Fruit fly (Drosophila melanogaster): ENCODE results near the gene CG15365.

Gene CG15365

DNA sequence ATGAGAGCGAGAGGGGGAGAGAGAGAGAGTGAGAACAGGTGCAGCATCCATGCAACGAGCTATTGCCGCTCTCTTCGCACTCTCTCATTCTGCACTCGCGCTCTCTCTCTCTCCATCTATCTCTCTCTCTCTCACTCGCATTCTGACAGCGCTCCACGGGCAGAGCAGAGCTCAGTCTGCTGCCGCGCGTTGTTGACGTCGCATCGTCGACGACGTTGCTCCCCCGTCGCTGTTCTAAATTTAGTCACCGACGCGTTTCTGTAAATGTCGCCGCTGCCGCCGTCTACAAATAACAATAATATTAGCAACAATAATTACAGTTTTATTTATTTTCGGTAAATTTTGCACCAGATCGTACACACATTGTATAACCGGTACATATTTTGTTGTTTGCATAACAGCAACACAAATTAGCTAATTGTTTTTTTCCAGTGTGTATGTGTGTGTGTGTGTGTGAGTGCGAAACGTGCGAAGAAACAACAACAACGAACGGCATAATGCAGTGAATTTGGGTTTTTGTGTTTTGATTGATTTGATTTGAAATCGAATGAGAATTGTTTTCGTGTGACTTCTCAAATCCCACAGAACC lies 25.2 kb downstream of the CG15365 start:
- no peak for TF ChIP-seq CG8159 (tag; optimal IDR thresholded peaks at IDR 0.05)
- TF ChIP-seq CG9948 (tag; optimal IDR thresholded peaks at IDR 0.05), result no peak
- TF ChIP-seq Pif1A (GFP tag; optimal IDR thresholded peaks at IDR 0.05), result peak; percentile 33
- TF ChIP-seq CG13204 (GFP tag; optimal IDR thresholded peaks at IDR 0.05), result peak; percentile 96
- peak; percentile 37 for TF ChIP-seq EcR (GFP tag; optimal IDR thresholded peaks at IDR 0.05)
- no peak; the same call in none of the 2 replicates for TF ChIP-seq CG32121 (GFP tag; IDR thresholded peaks at IDR 0.05)
- TF ChIP-seq rn (GFP tag; IDR thresholded peaks at IDR 0.05), result no peak
- peak; percentile 23; the same call in 1 of the 2 replicates for TF ChIP-seq CG12605 (GFP tag; IDR thresholded peaks at IDR 0.05)
- peak; percentile 38 for TF ChIP-seq CG8301 (tag; optimal IDR thresholded peaks at IDR 0.05)
- no peak for TF ChIP-seq Snoo (tag; optimal IDR thresholded peaks at IDR 0.05)
- TF ChIP-seq fd96Ca (GFP tag; IDR thresholded peaks at IDR 0.05), result peak; percentile 15; the same call in 1 of the 3 replicates
- TF ChIP-seq CG4496 (GFP tag; IDR thresholded peaks at IDR 0.05), result peak; percentile 53; the same call in 1 of the 3 replicates
- TF ChIP-seq gl (tag; optimal IDR thresholded peaks at IDR 0.05), result no peak
- TF ChIP-seq CG15710 (tag; optimal IDR thresholded peaks at IDR 0.05), result peak; percentile 0
- TF ChIP-seq Ets98B (GFP tag; IDR thresholded peaks at IDR 0.05), result peak; percentile 30; the same call in 1 of the 2 replicates
- TF ChIP-seq Pif1B (GFP tag; optimal IDR thresholded peaks at IDR 0.05), result no peak
- peak; percentile 8 for TF ChIP-seq CG17806 (tag; optimal IDR thresholded peaks at IDR 0.05)
- no peak for TF ChIP-seq D1 (tag; optimal IDR thresholded peaks at IDR 0.05)
- TF ChIP-seq CG10348 (GFP tag; IDR thresholded peaks at IDR 0.05), result no peak
- TF ChIP-seq CG14655 (GFP tag; optimal IDR thresholded peaks at IDR 0.05), result peak; percentile 32
- peak; percentile 11 for TF ChIP-seq CG34367 (tag; optimal IDR thresholded peaks at IDR 0.05)

DNA sequence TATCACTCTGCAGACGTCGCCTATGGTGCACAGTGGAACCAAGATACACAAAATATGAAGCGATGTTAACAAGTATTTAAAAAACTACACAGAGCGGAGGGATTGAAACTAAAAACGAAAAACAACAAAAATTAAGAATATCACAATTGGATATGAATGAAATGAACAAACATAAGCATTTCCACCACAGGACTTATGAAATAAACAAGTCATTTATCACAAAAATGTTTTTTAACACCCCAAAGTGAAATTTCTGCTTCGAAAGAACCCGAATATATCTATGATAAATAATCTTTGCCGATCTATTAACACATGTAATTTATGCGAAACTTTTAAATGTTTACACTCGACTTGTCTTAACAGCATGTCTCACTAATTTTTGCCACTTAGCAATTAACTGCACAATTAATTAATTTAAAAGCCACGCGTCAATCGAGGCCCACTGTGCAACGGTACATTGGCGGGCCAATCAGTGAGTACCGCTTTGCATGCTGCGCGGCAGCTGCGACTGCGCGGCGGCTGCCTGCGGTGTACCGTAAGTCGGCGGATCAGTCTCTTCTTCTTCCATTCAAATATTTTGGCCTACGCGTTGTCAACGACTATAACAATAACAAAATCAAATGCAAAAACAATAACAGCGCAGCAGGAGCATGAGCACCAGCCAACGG lies 25.9 kb downstream of the CG15365 start:
- no peak for TF ChIP-seq CG34367 (tag; optimal IDR thresholded peaks at IDR 0.05)
- TF ChIP-seq CG9948 (tag; optimal IDR thresholded peaks at IDR 0.05), result peak; percentile 10
- no peak for TF ChIP-seq CG17806 (tag; optimal IDR thresholded peaks at IDR 0.05)
- TF ChIP-seq CG15710 (tag; optimal IDR thresholded peaks at IDR 0.05), result peak; percentile 35
- TF ChIP-seq CG32121 (GFP tag; IDR thresholded peaks at IDR 0.05), result peak; percentile 47
- peak; percentile 49; the same call in 2 of the 3 replicates for TF ChIP-seq CG4496 (GFP tag; IDR thresholded peaks at IDR 0.05)
- TF ChIP-seq CG14655 (GFP tag; optimal IDR thresholded peaks at IDR 0.05), result peak; percentile 79
- TF ChIP-seq CG13204 (GFP tag; optimal IDR thresholded peaks at IDR 0.05), result no peak
- no peak for TF ChIP-seq D1 (tag; optimal IDR thresholded peaks at IDR 0.05)
- peak; percentile 38 for TF ChIP-seq CG8159 (tag; optimal IDR thresholded peaks at IDR 0.05)
- TF ChIP-seq CG8301 (tag; optimal IDR thresholded peaks at IDR 0.05), result peak; percentile 60
- TF ChIP-seq Snoo (tag; optimal IDR thresholded peaks at IDR 0.05), result no peak
- TF ChIP-seq fd96Ca (GFP tag; IDR thresholded peaks at IDR 0.05), result no peak
- TF ChIP-seq CG12605 (GFP tag; IDR thresholded peaks at IDR 0.05), result no peak
- no peak; the same call in 1 of the 2 replicates for TF ChIP-seq Ets98B (GFP tag; IDR thresholded peaks at IDR 0.05)
- no peak for TF ChIP-seq gl (tag; optimal IDR thresholded peaks at IDR 0.05)
- TF ChIP-seq Pif1A (GFP tag; optimal IDR thresholded peaks at IDR 0.05), result peak; percentile 34
- TF ChIP-seq EcR (GFP tag; optimal IDR thresholded peaks at IDR 0.05), result no peak
- TF ChIP-seq CG10348 (GFP tag; IDR thresholded peaks at IDR 0.05), result no peak
- no peak for TF ChIP-seq rn (GFP tag; IDR thresholded peaks at IDR 0.05)
- TF ChIP-seq Pif1B (GFP tag; optimal IDR thresholded peaks at IDR 0.05), result peak; percentile 54

DNA sequence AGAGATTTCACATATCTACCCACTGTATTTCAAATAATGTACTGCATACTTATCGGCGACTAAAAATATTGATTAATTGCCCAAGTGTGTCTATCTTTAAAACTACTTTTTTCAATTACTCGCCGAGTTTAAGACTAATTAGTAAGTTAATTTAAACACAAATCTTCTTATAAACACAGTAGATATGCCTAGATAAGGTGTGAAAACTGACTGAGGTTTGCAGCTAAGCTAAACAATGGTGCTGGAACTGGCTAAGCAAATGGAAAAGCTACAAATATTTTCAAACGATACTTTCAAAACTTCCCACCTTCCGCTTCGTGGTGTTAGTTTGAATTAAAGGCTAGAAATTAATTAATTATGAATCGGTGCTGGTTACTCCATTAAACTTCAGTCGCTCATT lies 26.9 kb downstream of the CG15365 start:
- no peak for TF ChIP-seq CG10348 (GFP tag; IDR thresholded peaks at IDR 0.05)
- no peak for TF ChIP-seq CG32121 (GFP tag; IDR thresholded peaks at IDR 0.05)

DNA sequence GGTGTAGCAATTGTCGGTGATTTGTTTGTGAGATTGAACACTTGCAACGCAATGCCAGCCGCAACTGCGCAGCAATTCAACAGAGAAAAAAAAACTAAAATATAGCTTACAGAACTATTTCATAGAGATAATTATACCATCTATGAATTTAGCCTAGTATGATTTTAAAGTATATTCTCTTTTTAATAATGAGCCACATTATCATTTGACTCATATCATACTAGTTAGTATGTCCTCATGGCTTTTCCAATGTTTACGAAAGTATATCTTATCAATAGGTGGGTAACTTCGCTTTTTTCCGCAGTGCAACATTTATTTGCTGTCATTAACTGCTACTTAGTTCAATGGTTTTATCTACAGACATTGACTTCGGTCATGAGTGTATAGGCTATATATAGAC lies 29.0 kb downstream of the CG15365 start:
- TF ChIP-seq CG12605 (GFP tag; IDR thresholded peaks at IDR 0.05), result no peak
- TF ChIP-seq Pif1B (GFP tag; optimal IDR thresholded peaks at IDR 0.05), result no peak
- peak; percentile 48 for TF ChIP-seq EcR (GFP tag; optimal IDR thresholded peaks at IDR 0.05)
- peak; percentile 9 for TF ChIP-seq CG8301 (tag; optimal IDR thresholded peaks at IDR 0.05)
- no peak for TF ChIP-seq CG17806 (tag; optimal IDR thresholded peaks at IDR 0.05)
- TF ChIP-seq D1 (tag; optimal IDR thresholded peaks at IDR 0.05), result no peak
- peak; percentile 32 for TF ChIP-seq CG14655 (GFP tag; optimal IDR thresholded peaks at IDR 0.05)

DNA sequence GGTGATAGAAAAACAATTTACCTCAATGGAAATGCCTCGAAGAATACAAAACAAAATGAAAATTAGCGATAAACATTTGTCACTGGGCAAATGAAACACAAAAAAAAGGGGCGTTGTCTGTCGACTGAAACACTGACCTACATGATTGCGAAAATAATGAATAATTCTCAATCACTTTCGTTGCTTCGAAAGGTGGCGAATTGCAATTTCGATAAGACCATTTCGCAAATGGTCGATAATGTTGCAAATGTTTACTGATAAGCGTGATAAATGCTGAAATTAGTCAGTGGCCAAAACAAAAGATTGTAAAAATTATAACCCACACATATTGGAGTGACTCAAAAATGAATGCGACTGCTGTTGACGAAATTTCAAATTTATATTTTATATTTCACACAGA lies 31.7 kb downstream of the CG15365 start:
- no peak for TF ChIP-seq CG17806 (tag; optimal IDR thresholded peaks at IDR 0.05)
- TF ChIP-seq gl (tag; optimal IDR thresholded peaks at IDR 0.05), result no peak
- no peak for TF ChIP-seq CG14655 (GFP tag; optimal IDR thresholded peaks at IDR 0.05)
- no peak for TF ChIP-seq CG13204 (GFP tag; optimal IDR thresholded peaks at IDR 0.05)
- no peak for TF ChIP-seq CG8301 (tag; optimal IDR thresholded peaks at IDR 0.05)

DNA sequence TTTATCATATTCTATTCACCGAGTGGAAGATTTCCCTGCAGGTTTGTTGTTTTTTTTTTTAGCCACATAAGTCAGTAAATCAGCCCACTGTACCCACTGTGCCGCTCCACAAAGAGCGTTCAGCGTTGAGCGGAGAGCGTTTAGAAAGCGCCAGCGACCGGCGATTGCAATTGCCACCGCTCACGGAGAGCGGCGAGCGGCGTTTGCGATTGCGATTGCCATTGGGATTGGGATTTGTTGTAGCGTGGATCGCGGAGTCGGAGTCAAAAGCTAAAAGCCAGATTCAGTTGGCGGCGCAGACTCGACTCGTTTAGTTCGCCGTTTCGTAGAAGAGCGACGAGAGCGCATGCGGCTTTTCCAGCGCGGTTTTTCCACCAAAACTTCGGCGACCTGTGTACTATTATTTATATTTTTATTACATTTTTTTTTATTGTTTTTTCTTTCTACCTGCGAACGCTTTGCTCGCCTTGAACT lies 37.8 kb downstream of the CG15365 start, which contains the start of gene Nost:
Nost (plus strand) TSS at position 306 of the 474 bp plus-strand sequence.
- TF ChIP-seq CG8301 (tag; optimal IDR thresholded peaks at IDR 0.05) (no peak), Snoo (tag; optimal IDR thresholded peaks at IDR 0.05) (peak; percentile 7), CG13204 (GFP tag; optimal IDR thresholded peaks at IDR 0.05) (peak; percentile 90), CG15710 (tag; optimal IDR thresholded peaks at IDR 0.05) (no peak), D1 (tag; optimal IDR thresholded peaks at IDR 0.05) (no peak), rn (GFP tag; IDR thresholded peaks at IDR 0.05) (no peak), EcR (GFP tag; optimal IDR thresholded peaks at IDR 0.05) (no peak), CG4496 (GFP tag; IDR thresholded peaks at IDR 0.05) (0 out of 3 replicates have a peak, but pooled peaks have one; percentile 35), fd96Ca (GFP tag; IDR thresholded peaks at IDR 0.05) (no peak; the same call in 2 of the 3 replicates), CG8159 (tag; optimal IDR thresholded peaks at IDR 0.05) (no peak), Pif1B (GFP tag; optimal IDR thresholded peaks at IDR 0.05) (peak; percentile 9), CG12605 (GFP tag; IDR thresholded peaks at IDR 0.05) (peak; percentile 60; the same call in 1 of the 2 replicates), CG32121 (GFP tag; IDR thresholded peaks at IDR 0.05) (peak; percentile 38; the same call in 1 of the 2 replicates), Ets98B (GFP tag; IDR thresholded peaks at IDR 0.05) (peak; percentile 69; the same call in 1 of the 2 replicates), Pif1A (GFP tag; optimal IDR thresholded peaks at IDR 0.05) (peak; percentile 50), CG14655 (GFP tag; optimal IDR thresholded peaks at IDR 0.05) (no peak)

All from whole organism, pupa.